Fruit fly (Drosophila melanogaster): ENCODE measurements around the gene Nprl2.
A peak's percentile ranks its signal among the peaks of the same experiment; 100 is the strongest.

The Nprl2 gene

DNA sequence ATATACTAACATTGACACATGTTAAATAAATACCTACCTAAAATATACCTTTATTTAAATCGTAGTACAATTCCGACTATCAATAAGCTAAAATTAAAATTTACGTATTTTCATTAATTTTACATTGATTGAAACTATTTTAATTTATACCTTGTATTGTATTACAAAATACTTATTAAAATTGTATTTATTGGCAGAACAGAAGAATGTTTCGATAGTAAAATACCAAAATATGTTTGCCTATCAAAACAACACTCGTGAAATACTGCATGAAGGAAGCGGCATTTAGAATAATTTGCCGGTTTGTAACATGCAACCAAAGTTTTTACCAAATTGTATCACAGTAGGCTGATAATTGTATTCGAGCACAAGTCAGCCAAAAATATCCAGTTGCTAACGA, 2.4 kb upstream of the Nprl2 start, which contains the start of the genes DENR and CG4880 (continued):
- no peak for TF ChIP-seq CG17385 (GFP tag; optimal IDR thresholded peaks at IDR 0.05)
- TF ChIP-seq Mes4 (GFP tag; optimal IDR thresholded peaks at IDR 0.05) = no peak
- peak; percentile 2 for TF ChIP-seq YL-1 (GFP tag; optimal IDR thresholded peaks at IDR 0.05)
- TF ChIP-seq sna (GFP tag; IDR thresholded peaks at IDR 0.05; ENCODE audit: partially characterized antibody) = peak; percentile 53; the same call in 1 of the 2 replicates
- no peak for TF ChIP-seq maf-S (GFP tag; optimal IDR thresholded peaks at IDR 0.05)
- TF ChIP-seq da (GFP tag; optimal IDR thresholded peaks at IDR 0.05) = no peak
- TF ChIP-seq CTCF (GFP tag; optimal IDR thresholded peaks at IDR 0.05) = no peak
- TF ChIP-seq nerfin-1 (tag; optimal IDR thresholded peaks at IDR 0.05) = no peak
- TF ChIP-seq mirr (GFP tag; optimal IDR thresholded peaks at IDR 0.05) = no peak
- no peak for TF ChIP-seq pho (GFP tag; optimal IDR thresholded peaks at IDR 0.05)
- no peak for TF ChIP-seq Dip2 (GFP tag; IDR thresholded peaks at IDR 0.05)
- peak; percentile 49 for TF ChIP-seq amos (GFP tag; IDR thresholded peaks at IDR 0.05; ENCODE audit: partially characterized antibody)
- no peak for TF ChIP-seq ranshi (GFP tag; IDR thresholded peaks at IDR 0.05)
- no peak for TF ChIP-seq CG9437 (GFP tag; optimal IDR thresholded peaks at IDR 0.05)
- no peak for TF ChIP-seq run (tag; optimal IDR thresholded peaks at IDR 0.05)
- TF ChIP-seq CG14965 (GFP tag; optimal IDR thresholded peaks at IDR 0.05; ENCODE audit: borderline replicate concordance) = no peak
- no peak for TF ChIP-seq CG31441 (GFP tag; IDR thresholded peaks at IDR 0.05)
- TF ChIP-seq chm (GFP tag; IDR thresholded peaks at IDR 0.05) = no peak
- TF ChIP-seq trem (tag; optimal IDR thresholded peaks at IDR 0.05) = peak; percentile 38
- TF ChIP-seq CG7987 (GFP tag; optimal IDR thresholded peaks at IDR 0.05) = no peak
- TF ChIP-seq sc (optimal IDR thresholded peaks at IDR 0.05) = no peak
- TF ChIP-seq sc (GFP tag; optimal IDR thresholded peaks at IDR 0.05) = no peak
- TF ChIP-seq CG3065 (GFP tag; optimal IDR thresholded peaks at IDR 0.05) = no peak
- peak; percentile 33 for TF ChIP-seq stwl (tag; optimal IDR thresholded peaks at IDR 0.05)
- TF ChIP-seq zfh1 (GFP tag; IDR thresholded peaks at IDR 0.05) = no peak
- no peak for TF ChIP-seq CrebB (tag; optimal IDR thresholded peaks at IDR 0.05)
- no peak for TF ChIP-seq wor (GFP tag; IDR thresholded peaks at IDR 0.05)
- TF ChIP-seq chif (GFP tag; optimal IDR thresholded peaks at IDR 0.05) = no peak
- peak; percentile 44 for TF ChIP-seq CG30020 (tag; optimal IDR thresholded peaks at IDR 0.05)
- TF ChIP-seq cwo (GFP tag; optimal IDR thresholded peaks at IDR 0.05) = no peak
- no peak for TF ChIP-seq CG10321 (GFP tag; IDR thresholded peaks at IDR 0.05)
- no peak for TF ChIP-seq CG4360 (GFP tag; IDR thresholded peaks at IDR 0.05)
- TF ChIP-seq CG17912 (GFP tag; optimal IDR thresholded peaks at IDR 0.05) = no peak
- no peak for TF ChIP-seq CG3726 (GFP tag; IDR thresholded peaks at IDR 0.05)
- no peak for TF ChIP-seq CG2120 (GFP tag; optimal IDR thresholded peaks at IDR 0.05)
- no peak for TF ChIP-seq nerfin-2 (GFP tag; IDR thresholded peaks at IDR 0.05; ENCODE audit: partially characterized antibody)
- no peak for TF ChIP-seq CG10431 (GFP tag; optimal IDR thresholded peaks at IDR 0.05)
- TF ChIP-seq CG6683 (GFP tag; optimal IDR thresholded peaks at IDR 0.05) = no peak
- TF ChIP-seq zfh2 (GFP tag; optimal IDR thresholded peaks at IDR 0.05) = no peak
- TF ChIP-seq D19A (tag; optimal IDR thresholded peaks at IDR 0.05) = no peak
- no peak for TF ChIP-seq Chrac-16 (GFP tag; optimal IDR thresholded peaks at IDR 0.05)
- no peak for TF ChIP-seq Pdp1 (GFP tag; optimal IDR thresholded peaks at IDR 0.05)
- TF ChIP-seq C15 (GFP tag; IDR thresholded peaks at IDR 0.05) = no peak
- TF ChIP-seq CG14667 (GFP tag; IDR thresholded peaks at IDR 0.05) = no peak
- no peak for TF ChIP-seq aop (GFP tag; IDR thresholded peaks at IDR 0.05)
- TF ChIP-seq croc (GFP tag; conservative IDR thresholded peaks at IDR 0.05) = no peak
- no peak for TF ChIP-seq vnd (GFP tag; IDR thresholded peaks at IDR 0.05; ENCODE audit: partially characterized antibody)
- no peak for TF ChIP-seq luna (GFP tag; optimal IDR thresholded peaks at IDR 0.05)
- TF ChIP-seq HLH3B (GFP tag; IDR thresholded peaks at IDR 0.05) = no peak
- no peak for TF ChIP-seq sens-2 (GFP tag; IDR thresholded peaks at IDR 0.05)
- TF ChIP-seq disco-r (GFP tag; optimal IDR thresholded peaks at IDR 0.05) = no peak
- TF ChIP-seq lmd (GFP tag; IDR thresholded peaks at IDR 0.05) = no peak
- TF ChIP-seq phol (tag; optimal IDR thresholded peaks at IDR 0.05) = no peak
